Fruit fly (Drosophila melanogaster) whole organism: ENCODE results near the gene CG33687.

ENCODE experiments used
- CG8478 ChIP-seq: fragments of >200 bp; optimal IDR thresholded peaks from 2 replicates; lab custom pipeline; 2018; ENCODE audit warnings: inconsistent platforms
- Dll ChIP-seq: fragments of >200 bp; optimal IDR thresholded peaks from 2 replicates; lab custom pipeline; 2017
- EcR ChIP-seq, 2 experiments: fragments of >200 bp; optimal IDR thresholded peaks; 2 replicates each; lab custom pipeline; 2017; ENCODE audit warnings: missing biosample characterization in 2 of 2, missing genetic modification characterization in 2 of 2, missing genetic modification reagents in 2 of 2
- pan ChIP-seq: fragments of >200 bp; optimal IDR thresholded peaks from 2 replicates; lab custom pipeline; 2017
- psq ChIP-seq: fragments of >200 bp; optimal IDR thresholded peaks from 2 replicates; lab custom pipeline; 2017
- usp ChIP-seq: fragments of >200 bp; optimal IDR thresholded peaks from 2 replicates; lab custom pipeline; 2017; ENCODE audit warnings: missing biosample characterization, missing genetic modification characterization, mixed read lengths

CG33687 gene

dm6 chr3L:16198920-16199319, 1.3 kb downstream of the CG33687 start, which contains the start of gene CG33688:
Gene CG33688, plus strand, starts transcription at chr3L:16199220.
- TF ChIP-seq usp (GFP tag; lab: Kevin White, UChicago) (no peak), CG8478 (no peak), EcR (GFP tag; optimal IDR thresholded peaks at IDR 0.05; lab: Kevin White, UChicago) (no peak), Dll (lab: Kevin White, UChicago) (no peak), pan (no peak), psq (lab: Kevin White, UChicago) (no peak)

dm6 chr3L:16199929-16200328, 2.3 kb downstream of the CG33687 start, which contains the start of gene CG33689:
Gene CG33689, plus strand, starts transcription at chr3L:16200229.
- TF ChIP-seq usp (GFP tag; lab: Kevin White, UChicago) (no peak), psq (lab: Kevin White, UChicago) (no peak), pan (no peak), EcR (GFP tag; optimal IDR thresholded peaks at IDR 0.05; lab: Kevin White, UChicago) (no peak), Dll (lab: Kevin White, UChicago) (no peak), CG8478 (no peak)

- TF ChIP-seq psq (lab: Kevin White, UChicago) (no peak), EcR (GFP tag; optimal IDR thresholded peaks at IDR 0.05; lab: Kevin White, UChicago) (no peak), usp (GFP tag; lab: Kevin White, UChicago) (no peak), CG8478 (no peak), Dll (lab: Kevin White, UChicago) (no peak), pan (no peak)
Measured at dm6 chr3L:16201028-16201427, 3.4 kb downstream of the CG33687 start, which contains the start of gene dls. Gene dls, plus strand, starts transcription at chr3L:16201328.

dm6 chr3L:16202550-16202949, 4.9 kb downstream of the CG33687 start:
- no peak for TF ChIP-seq CG8478
- TF ChIP-seq usp (GFP tag; lab: Kevin White, UChicago): no peak
- TF ChIP-seq EcR (GFP tag; optimal IDR thresholded peaks at IDR 0.05; lab: Kevin White, UChicago): no peak
- no peak for TF ChIP-seq Dll (lab: Kevin White, UChicago)
- no peak for TF ChIP-seq pan
- TF ChIP-seq psq (lab: Kevin White, UChicago): no peak

- TF ChIP-seq Dll (lab: Kevin White, UChicago) (no peak), pan (no peak), usp (GFP tag; lab: Kevin White, UChicago) (no peak), CG8478 (no peak), EcR (GFP tag; optimal IDR thresholded peaks at IDR 0.05; lab: Kevin White, UChicago) (no peak), psq (lab: Kevin White, UChicago) (no peak)
Measured at dm6 chr3L:16203236-16203635, 5.6 kb downstream of the CG33687 start.

dm6 chr3L:16204128-16204527, 6.5 kb downstream of the CG33687 start:
- no peak for TF ChIP-seq CG8478
- TF ChIP-seq psq (lab: Kevin White, UChicago): no peak
- no peak for TF ChIP-seq usp (GFP tag; lab: Kevin White, UChicago)
- TF ChIP-seq Dll (lab: Kevin White, UChicago): no peak
- no peak for TF ChIP-seq pan

dm6 chr3L:16208053-16208838, 10.6 kb downstream of the CG33687 start:
- no peak for TF ChIP-seq pan
- TF ChIP-seq Dll (lab: Kevin White, UChicago): no peak
- no peak for TF ChIP-seq psq (lab: Kevin White, UChicago)
- TF ChIP-seq EcR (GFP tag; optimal IDR thresholded peaks at IDR 0.05; lab: Kevin White, UChicago): no peak
- TF ChIP-seq CG8478: no peak
- no peak for TF ChIP-seq usp (GFP tag; lab: Kevin White, UChicago)

dm6 chr3L:16208839-16209612, 11.4 kb downstream of the CG33687 start:
- TF ChIP-seq CG8478 (no peak), psq (lab: Kevin White, UChicago) (no peak), EcR (GFP tag; optimal IDR thresholded peaks at IDR 0.05; lab: Kevin White, UChicago) (no peak)

- TF ChIP-seq pan (no peak), EcR (GFP tag; optimal IDR thresholded peaks at IDR 0.05; lab: Kevin White, UChicago) (no peak), psq (lab: Kevin White, UChicago) (no peak), usp (GFP tag; lab: Kevin White, UChicago) (no peak), CG8478 (no peak), Dll (lab: Kevin White, UChicago) (no peak)
Measured at dm6 chr3L:16209641-16210040, 12.0 kb downstream of the CG33687 start.

dm6 chr3L:16211156-16211935, 13.7 kb downstream of the CG33687 start:
- TF ChIP-seq EcR (GFP tag; optimal IDR thresholded peaks at IDR 0.05; lab: Kevin White, UChicago) (no peak), psq (lab: Kevin White, UChicago) (no peak), pan (no peak), usp (GFP tag; lab: Kevin White, UChicago) (no peak), CG8478 (no peak), Dll (lab: Kevin White, UChicago) (no peak)

- peak; percentile 35 for TF ChIP-seq pan
- no peak for TF ChIP-seq CG8478
- TF ChIP-seq Dll (lab: Kevin White, UChicago): no peak
- no peak for TF ChIP-seq usp (GFP tag; lab: Kevin White, UChicago)
Measured at dm6 chr3L:16211936-16212287, 14.2 kb downstream of the CG33687 start.
